Worm (Caenorhabditis elegans) whole organism, L4 larva: ENCODE results near the gene T25C12.3.

Experiments used
- F10B5.3 ChIP-seq: sonication (generic microtip); optimal IDR thresholded peaks from 2 replicates; lab custom pipeline; 2016; ENCODE audit warnings: mild to moderate bottlenecking, missing genetic modification characterization, missing compliant biosample characterization
- F26F4.8 ChIP-seq: fragments of 200-800 bp; sonication (Bioruptor generic); conservative IDR thresholded peaks from 2 replicates; pipeline ENCODE4 v1.3.6; 2022; ENCODE audit warnings: missing genetic modification characterization, missing compliant biosample characterization
- F44E2.7 ChIP-seq: fragments of 200-800 bp; sonication (Bioruptor generic); IDR thresholded peaks from 2 replicates; pipeline ENCODE4 v2.1.2; 2022; ENCODE audit warnings: missing genetic modification characterization, missing compliant biosample characterization
- T26A8.4 ChIP-seq: fragments of 200-800 bp; sonication (Bioruptor generic); IDR thresholded peaks from 2 replicates; pipeline ENCODE4 v1.3.6; 2022; ENCODE audit warnings: missing genetic modification characterization, missing compliant biosample characterization
- Y48G9A.11 ChIP-seq: fragments of 200-800 bp; sonication (Bioruptor generic); IDR thresholded peaks from 2 replicates; pipeline ENCODE4 v1.3.6; 2022; ENCODE audit warnings: missing genetic modification reagents, missing genetic modification characterization, missing compliant biosample characterization
- ZK337.2 ChIP-seq: fragments of 200-800 bp; sonication (Bioruptor generic); IDR thresholded peaks from 2 replicates; pipeline ENCODE4 v1.3.6; 2022; ENCODE audit warnings: missing genetic modification reagents, missing genetic modification characterization, missing compliant biosample characterization
- aha-1 ChIP-seq: fragments of 150-350 bp; peaks from one replicate; lab custom pipeline; 2014; ENCODE audit warnings: missing biosample characterization, missing genetic modification characterization
- arid-1 ChIP-seq: fragments of 200-800 bp; sonication (Bioruptor generic); conservative IDR thresholded peaks from 2 replicates; pipeline ENCODE4 v1.3.6; 2022; ENCODE audit warnings: missing genetic modification reagents, missing genetic modification characterization, missing compliant biosample characterization
- ceh-28 ChIP-seq: fragments of 150-350 bp; optimal IDR thresholded peaks from 2 replicates; lab custom pipeline; 2014; ENCODE audit warnings: missing biosample characterization, missing genetic modification reagents, missing genetic modification characterization
- ceh-32 ChIP-seq: sonication (generic microtip); optimal IDR thresholded peaks from 2 replicates; lab custom pipeline; 2016; ENCODE audit warnings: mild to moderate bottlenecking, missing genetic modification characterization, missing compliant biosample characterization; ENCODE audit not compliant: poor library complexity
- ceh-44 ChIP-seq: fragments of 200-800 bp; sonication (Bioruptor generic); IDR thresholded peaks from 2 replicates; pipeline ENCODE4 v1.3.6; 2022; ENCODE audit warnings: missing genetic modification reagents, missing genetic modification characterization, missing compliant biosample characterization
- ces-1 ChIP-seq: fragments of 150-350 bp; sonication (generic microtip); optimal IDR thresholded peaks from 4 replicates; lab custom pipeline; 2014; ENCODE audit warnings: missing biosample characterization, missing genetic modification reagents, missing genetic modification characterization
- daf-12 ChIP-seq: fragments of 150-350 bp; optimal IDR thresholded peaks from 2 replicates; lab custom pipeline; 2014; ENCODE audit warnings: missing biosample characterization, missing genetic modification reagents, missing genetic modification characterization
- daf-16 ChIP-seq, 3 experiments: sonication (generic microtip); optimal IDR thresholded peaks; 2 replicates each; lab custom pipeline; 2016 to 2017; ENCODE audit warnings: missing genetic modification characterization in 3 of 3, missing genetic modification reagents in 3 of 3, mild to moderate bottlenecking in 2 of 3, missing compliant biosample characterization in 2 of 3, missing biosample characterization in 1 of 3, moderate library complexity in 1 of 3
- daf-8 ChIP-seq: fragments of 200-800 bp; sonication (Bioruptor generic); IDR thresholded peaks from 2 replicates; pipeline ENCODE4 v1.3.6; 2022; ENCODE audit warnings: missing genetic modification characterization, missing compliant biosample characterization
- dmd-6 ChIP-seq: fragments of 200-800 bp; sonication (Bioruptor generic); IDR thresholded peaks from 2 replicates; pipeline ENCODE4 v1.3.6; 2022; ENCODE audit warnings: missing genetic modification reagents, missing genetic modification characterization, missing compliant biosample characterization
- dpl-1 ChIP-seq: fragments of 150-350 bp; optimal IDR thresholded peaks from 2 replicates; lab custom pipeline; 2014; ENCODE audit warnings: missing biosample characterization, missing genetic modification reagents, missing genetic modification characterization
- duxl-1 ChIP-seq: sonication (generic microtip); optimal IDR thresholded peaks from 2 replicates; lab custom pipeline; 2016; ENCODE audit warnings: mild to moderate bottlenecking, missing genetic modification characterization, moderate library complexity, missing compliant biosample characterization; ENCODE audit not compliant: poor library complexity
- dve-1 ChIP-seq: sonication (generic microtip); optimal IDR thresholded peaks from 2 replicates; lab custom pipeline; 2017; ENCODE audit warnings: antibody characterized with exemption, mild to moderate bottlenecking, missing genetic modification characterization, missing compliant biosample characterization; ENCODE audit not compliant: insufficient read depth
- egl-27 ChIP-seq: sonication (generic microtip); optimal IDR thresholded peaks from 3 replicates; lab custom pipeline; 2017; ENCODE audit warnings: missing biosample characterization, missing genetic modification reagents, missing genetic modification characterization
- fkh-10 ChIP-seq: fragments of 150-350 bp; optimal IDR thresholded peaks from 2 replicates; lab custom pipeline; 2014; ENCODE audit warnings: missing biosample characterization, missing genetic modification reagents, missing genetic modification characterization
- fos-1 ChIP-seq: fragments of 150-350 bp; optimal IDR thresholded peaks from 2 replicates; lab custom pipeline; 2014; ENCODE audit warnings: missing biosample characterization, missing genetic modification characterization
- hif-1 ChIP-seq, 2 experiments: sonication (generic microtip); optimal IDR thresholded peaks; 2 replicates each; lab custom pipeline; 2016 to 2017; ENCODE audit warnings: missing compliant biosample characterization in 2 of 2, missing genetic modification characterization in 2 of 2, missing genetic modification reagents in 2 of 2, missing genotype in 2 of 2, mild to moderate bottlenecking in 1 of 2
- hlh-11 ChIP-seq: fragments of 200-800 bp; sonication (Bioruptor generic); optimal IDR thresholded peaks from 2 replicates; lab custom pipeline; 2018; ENCODE audit warnings: mild to moderate bottlenecking, missing genetic modification characterization, missing compliant biosample characterization
- hmg-1.1 ChIP-seq: fragments of 200-800 bp; sonication (Bioruptor generic); IDR thresholded peaks from 2 replicates; pipeline ENCODE4 v1.3.6; 2022; ENCODE audit warnings: missing genetic modification reagents, missing genetic modification characterization, missing compliant biosample characterization
- lin-1 ChIP-seq: fragments of 200-800 bp; sonication (Bioruptor generic); IDR thresholded peaks from 2 replicates; pipeline ENCODE4 v1.3.6; 2022; ENCODE audit warnings: missing genetic modification reagents, missing genetic modification characterization, missing compliant biosample characterization
- lin-13 ChIP-seq: fragments of 150-350 bp; optimal IDR thresholded peaks from 2 replicates; lab custom pipeline; 2014; ENCODE audit warnings: missing biosample characterization, missing genetic modification reagents, missing genetic modification characterization
- lin-15B ChIP-seq: fragments of 150-350 bp; sonication (generic microtip); optimal IDR thresholded peaks from 3 replicates; lab custom pipeline; 2014; ENCODE audit warnings: missing biosample characterization, missing genetic modification characterization
- lin-39 ChIP-seq: fragments of 150-350 bp; optimal IDR thresholded peaks from 2 replicates; lab custom pipeline; 2014; ENCODE audit warnings: missing biosample characterization, missing genetic modification reagents, missing genetic modification characterization
- lsy-2 ChIP-seq, 2 experiments: fragments of 150-350 bp in 1 of 2; sonication (generic microtip) in 1 of 2; optimal IDR thresholded peaks; 2 replicates each; lab custom pipeline; 2014 to 2017; ENCODE audit warnings: missing biosample characterization in 2 of 2, missing genetic modification characterization in 2 of 2
- madf-9 ChIP-seq: fragments of 200-800 bp; sonication (Bioruptor generic); conservative IDR thresholded peaks from 2 replicates; pipeline ENCODE4 v1.3.6; 2022; ENCODE audit warnings: missing genetic modification reagents, missing genetic modification characterization, missing compliant biosample characterization
- mdt-29 ChIP-seq: fragments of 200-800 bp; sonication (Bioruptor generic); IDR thresholded peaks from 2 replicates; pipeline ENCODE4 v1.3.6; 2022; ENCODE audit warnings: missing genetic modification reagents, missing genetic modification characterization, missing compliant biosample characterization
- mep-1 ChIP-seq: fragments of 150-350 bp; sonication (generic microtip); optimal IDR thresholded peaks from 3 replicates; lab custom pipeline; 2014; ENCODE audit warnings: missing biosample characterization, missing genetic modification characterization
- mxl-3 ChIP-seq: fragments of 200-800 bp; sonication (Bioruptor generic); optimal IDR thresholded peaks from 2 replicates; lab custom pipeline; 2018; ENCODE audit warnings: mild to moderate bottlenecking, missing genetic modification characterization, missing compliant biosample characterization
- nhr-10 ChIP-seq: fragments of 150-350 bp; optimal IDR thresholded peaks from 2 replicates; lab custom pipeline; 2014; ENCODE audit warnings: missing biosample characterization, missing genetic modification characterization
- nhr-102 ChIP-seq: sonication (generic microtip); optimal IDR thresholded peaks from 2 replicates; lab custom pipeline; 2016; ENCODE audit warnings: mild to moderate bottlenecking, missing genetic modification characterization, moderate library complexity, missing compliant biosample characterization
- nhr-111 ChIP-seq: fragments of 200-800 bp; sonication (Bioruptor generic); optimal IDR thresholded peaks from 2 replicates; lab custom pipeline; 2018; ENCODE audit warnings: mild to moderate bottlenecking, missing genetic modification characterization, missing compliant biosample characterization
- nhr-237 ChIP-seq: sonication (generic microtip); optimal IDR thresholded peaks from 2 replicates; lab custom pipeline; 2017; ENCODE audit warnings: missing biosample characterization, missing genetic modification characterization
- nhr-28 ChIP-seq: fragments of 150-350 bp; optimal IDR thresholded peaks from 2 replicates; lab custom pipeline; 2014; ENCODE audit warnings: missing biosample characterization, missing genetic modification characterization
- nhr-48 ChIP-seq: sonication (generic microtip); optimal IDR thresholded peaks from 2 replicates; lab custom pipeline; 2016; ENCODE audit warnings: mild to moderate bottlenecking, missing genetic modification characterization, missing compliant biosample characterization
- php-3 ChIP-seq: fragments of 200-800 bp; sonication (Bioruptor generic); IDR thresholded peaks from 2 replicates; pipeline ENCODE4 v1.3.6; 2022; ENCODE audit warnings: missing genetic modification reagents, missing genetic modification characterization, missing compliant biosample characterization
- rbr-2 ChIP-seq: sonication (generic microtip); optimal IDR thresholded peaks from 2 replicates; lab custom pipeline; 2016; ENCODE audit warnings: missing genotype, missing genetic modification characterization, missing compliant biosample characterization
- saeg-2 ChIP-seq: fragments of 200-800 bp; sonication (Bioruptor generic); IDR thresholded peaks from 2 replicates; pipeline ENCODE4 v1.3.6; 2022; ENCODE audit warnings: missing genetic modification reagents, missing genetic modification characterization, missing compliant biosample characterization
- sdz-12 ChIP-seq: fragments of 200-800 bp; sonication (Bioruptor generic); optimal IDR thresholded peaks from 2 replicates; lab custom pipeline; 2018; ENCODE audit warnings: mild to moderate bottlenecking, missing genetic modification characterization, missing compliant biosample characterization
- set-16 ChIP-seq: fragments of 200-800 bp; sonication (Bioruptor generic); IDR thresholded peaks from 2 replicates; pipeline ENCODE4 v1.3.6; 2022; ENCODE audit warnings: missing genetic modification reagents, missing genetic modification characterization, missing compliant biosample characterization
- skn-1 ChIP-seq: fragments of 150-350 bp; optimal IDR thresholded peaks from 2 replicates; lab custom pipeline; 2014; ENCODE audit warnings: missing biosample characterization, missing genetic modification characterization
- unc-39 ChIP-seq: sonication (generic microtip); optimal IDR thresholded peaks from 2 replicates; lab custom pipeline; 2017; ENCODE audit warnings: missing biosample characterization, missing genetic modification characterization
- unc-62 ChIP-seq, 3 experiments: fragments of 150-350 bp in 1 of 3; sonication (generic microtip); optimal IDR thresholded peaks in 2 of 3; peaks in 1 of 3; 1 replicate in 1 of 3; 2 replicates in 2 of 3; lab custom pipeline; 2014 to 2017; ENCODE audit warnings: missing biosample characterization in 3 of 3, missing genetic modification characterization in 3 of 3, missing genetic modification reagents in 3 of 3, missing genotype in 1 of 3
- vab-7 ChIP-seq: fragments of 200-800 bp; sonication (Bioruptor generic); IDR thresholded peaks from 2 replicates; pipeline ENCODE4 v1.3.6; 2022; ENCODE audit warnings: missing genetic modification reagents, missing genetic modification characterization, missing compliant biosample characterization
- zfp-3 ChIP-seq: fragments of 200-800 bp; sonication (Bioruptor generic); conservative IDR thresholded peaks from 2 replicates; pipeline ENCODE4 v1.3.6; 2022; ENCODE audit warnings: missing genetic modification reagents, missing genetic modification characterization, missing compliant biosample characterization
- zip-11 ChIP-seq: fragments of 200-800 bp; sonication (Bioruptor generic); IDR thresholded peaks from 2 replicates; pipeline ENCODE4 v1.3.6; 2022; ENCODE audit warnings: missing genetic modification characterization, missing compliant biosample characterization

Gene T25C12.3

ce11 chrX:11478758-11479157 is 21.0 kb downstream of the T25C12.3 start (continued):
- TF ChIP-seq Y48G9A.11 (no peak), daf-16 (GFP tag; optimal IDR thresholded peaks at IDR 0.05; lab: Kevin White, UChicago) (no peak), daf-16 (tag; optimal IDR thresholded peaks at IDR 0.05; lab: Kevin White, UChicago) (no peak), madf-9 (no peak), saeg-2 (GFP tag; lab: Robert Waterston, UW) (no peak), hlh-11 (peak; percentile 42), ceh-28 (tag; lab: Kevin White, UChicago) (no peak), ceh-32 (tag; lab: Kevin White, UChicago) (no peak), nhr-10 (tag; lab: Kevin White, UChicago) (peak; percentile 4), daf-8 (GFP tag; lab: Robert Waterston, UW) (no peak), nhr-102 (no peak), lin-13 (no peak), mxl-3 (no peak), dve-1 (tag; lab: Kevin White, UChicago) (no peak), daf-12 (tag; lab: Kevin White, UChicago) (no peak), set-16 (no peak), lin-39 (no peak), skn-1 (tag; lab: Kevin White, UChicago) (no peak), mdt-29 (GFP tag; lab: Robert Waterston, UW) (no peak), lsy-2 (tag; optimal IDR thresholded peaks at IDR 0.05; lab: Kevin White, UChicago) (peak; percentile 8 to 37), unc-39 (tag; lab: Kevin White, UChicago) (no peak), lin-1 (GFP tag; lab: Robert Waterston, UW) (no peak), F26F4.8 (GFP tag; lab: Robert Waterston, UW) (no peak), php-3 (GFP tag; lab: Robert Waterston, UW) (no peak), duxl-1 (no peak), zfp-3 (no peak), nhr-28 (tag; lab: Kevin White, UChicago) (peak; percentile 55), vab-7 (no peak), nhr-111 (no peak), F10B5.3 (tag; lab: Kevin White, UChicago) (no peak), hif-1 (tag; optimal IDR thresholded peaks at IDR 0.05; lab: Kevin White, UChicago) (no peak), unc-62 (GFP tag; optimal IDR thresholded peaks at IDR 0.05 in 1 of 2; lab: Kevin White, UChicago) (peak in 1 of 2 experiments; percentile 99), unc-62 (tag; optimal IDR thresholded peaks at IDR 0.05; lab: Kevin White, UChicago) (no peak), egl-27 (tag; lab: Kevin White, UChicago) (no peak), F44E2.7 (GFP tag; lab: Robert Waterston, UW) (no peak), fkh-10 (GFP tag; lab: Kevin White, UChicago) (no peak), arid-1 (GFP tag; lab: Robert Waterston, UW) (no peak), rbr-2 (tag; lab: Kevin White, UChicago) (no peak), ceh-44 (GFP tag; lab: Robert Waterston, UW) (no peak), lin-15B (tag; lab: Kevin White, UChicago) (no peak), hmg-1.1 (GFP tag; lab: Robert Waterston, UW) (no peak), dpl-1 (GFP tag; lab: Kevin White, UChicago) (no peak), ZK337.2 (GFP tag; lab: Robert Waterston, UW) (no peak), ces-1 (GFP tag; lab: Kevin White, UChicago) (no peak), fos-1 (tag; lab: Kevin White, UChicago) (no peak), zip-11 (GFP tag; lab: Robert Waterston, UW) (no peak), mep-1 (peak; percentile 52), T26A8.4 (GFP tag; lab: Robert Waterston, UW) (no peak), sdz-12 (GFP tag; lab: Kevin White, UChicago) (no peak), nhr-237 (tag; lab: Kevin White, UChicago) (no peak), dmd-6 (peak; percentile 10; the same call in 1 of the 2 replicates), nhr-48 (tag; lab: Kevin White, UChicago) (peak; percentile 14), aha-1 (peak; percentile 88)
